Fruit fly (Drosophila melanogaster): ENCODE results near the gene Septin1.

Gene Septin1

DNA sequence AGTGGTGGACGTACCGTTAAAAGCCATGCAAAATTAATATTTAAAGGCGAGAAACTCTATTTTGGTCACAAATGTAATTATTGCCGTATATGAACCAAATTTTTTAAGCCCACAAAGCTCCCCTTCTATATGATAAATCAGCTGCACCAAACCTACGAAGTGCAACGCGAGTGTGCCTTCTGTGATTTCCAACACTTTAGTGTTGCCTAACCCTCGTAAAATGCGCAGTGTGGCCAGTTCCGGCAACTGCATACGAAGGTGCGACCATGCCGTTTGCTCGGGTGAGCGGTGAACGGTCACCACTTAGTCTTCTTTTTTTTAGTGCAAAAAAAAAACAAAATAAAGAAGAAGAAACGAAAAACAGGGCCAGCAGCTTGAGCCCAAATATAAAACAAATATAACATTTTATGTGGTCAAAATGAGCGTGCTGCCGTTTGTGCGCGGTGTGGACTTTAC, 18.6 kb upstream of the Septin1 start, which contains the start of the genes tty and fliI (continued):
- TF ChIP-seq CG31441 (GFP tag; IDR thresholded peaks at IDR 0.05) (peak; percentile 73), Nf-YA (GFP tag; IDR thresholded peaks at IDR 0.05) (peak; percentile 77; the same call in 1 of the 2 replicates), CG13123 (GFP tag; optimal IDR thresholded peaks at IDR 0.05) (peak; percentile 60), MESR4 (GFP tag; optimal IDR thresholded peaks at IDR 0.05) (peak; percentile 70), slbo (GFP tag; IDR thresholded peaks at IDR 0.05) (peak; percentile 95), scrt (GFP tag; optimal IDR thresholded peaks at IDR 0.05) (peak; percentile 40), hth (optimal IDR thresholded peaks at IDR 0.05) (no peak), CG9609 (GFP tag; optimal IDR thresholded peaks at IDR 0.05) (peak; percentile 84), CG10979 (tag; optimal IDR thresholded peaks at IDR 0.05) (peak; percentile 53), CG15269 (tag; optimal IDR thresholded peaks at IDR 0.05) (peak; percentile 75), CG4617 (GFP tag; optimal IDR thresholded peaks at IDR 0.05; ENCODE audit: borderline replicate concordance) (peak; percentile 63), Bdp1 (GFP tag; optimal IDR thresholded peaks at IDR 0.05) (peak; percentile 79), CG6683 (GFP tag; optimal IDR thresholded peaks at IDR 0.05) (peak; percentile 30), Lpt (GFP tag; optimal IDR thresholded peaks at IDR 0.05) (no peak), CG10209 (GFP tag; optimal IDR thresholded peaks at IDR 0.05) (peak; percentile 82), CG2129 (GFP tag; IDR thresholded peaks at IDR 0.05; ENCODE audit: partially characterized antibody) (no peak), esg (GFP tag; conservative IDR thresholded peaks at IDR 0.05) (peak; percentile 86), CG12071 (GFP tag; optimal IDR thresholded peaks at IDR 0.05) (no peak), row (GFP tag; IDR thresholded peaks at IDR 0.05) (peak; percentile 91), CG32532 (GFP tag; IDR thresholded peaks at IDR 0.05) (peak; percentile 92), ATbp (GFP tag; optimal IDR thresholded peaks at IDR 0.05) (peak; percentile 73), CG12236 (GFP tag; optimal IDR thresholded peaks at IDR 0.05) (peak; percentile 50), ci (GFP tag; IDR thresholded peaks at IDR 0.05) (peak; percentile 95), Sox100B (GFP tag; optimal IDR thresholded peaks at IDR 0.05) (no peak), CG42726 (GFP tag; IDR thresholded peaks at IDR 0.05; ENCODE audit: partially characterized antibody) (0 out of 2 replicates have a peak, but pooled peaks have one; percentile 41), wdn (GFP tag; IDR thresholded peaks at IDR 0.05) (peak; percentile 78), CG16863 (GFP tag; optimal IDR thresholded peaks at IDR 0.05) (peak; percentile 82), NC2β (GFP tag; optimal IDR thresholded peaks at IDR 0.05) (peak; percentile 74), sisA (GFP tag; IDR thresholded peaks at IDR 0.05) (peak; percentile 92), CG3995 (GFP tag; optimal IDR thresholded peaks at IDR 0.05) (peak; percentile 93), CG13624 (GFP tag; optimal IDR thresholded peaks at IDR 0.05) (peak; percentile 79), CG10431 (GFP tag; optimal IDR thresholded peaks at IDR 0.05) (no peak), gt (GFP tag; IDR thresholded peaks at IDR 0.05) (peak; percentile 67), CG5245 (GFP tag; optimal IDR thresholded peaks at IDR 0.05) (peak; percentile 62), gce (GFP tag; IDR thresholded peaks at IDR 0.05) (peak; percentile 80), CG10462 (GFP tag; optimal IDR thresholded peaks at IDR 0.05) (peak; percentile 66), pum (GFP tag; optimal IDR thresholded peaks at IDR 0.05) (peak; percentile 86), CG14860 (GFP tag; IDR thresholded peaks at IDR 0.05; ENCODE audit: partially characterized antibody) (no peak), pzg (GFP tag; optimal IDR thresholded peaks at IDR 0.05) (peak; percentile 89), Drgx (GFP tag; IDR thresholded peaks at IDR 0.05) (peak; percentile 92), da (GFP tag; optimal IDR thresholded peaks at IDR 0.05) (peak; percentile 18), CG30431 (GFP tag; optimal IDR thresholded peaks at IDR 0.05) (peak; percentile 78), CG7372 (GFP tag; IDR thresholded peaks at IDR 0.05) (peak; percentile 83), otp (GFP tag; IDR thresholded peaks at IDR 0.05) (peak; percentile 84), sna (GFP tag; IDR thresholded peaks at IDR 0.05; ENCODE audit: partially characterized antibody) (no peak), CG14050 (GFP tag; IDR thresholded peaks at IDR 0.05) (peak; percentile 83), CG11085 (GFP tag; IDR thresholded peaks at IDR 0.05) (peak; percentile 83), Jarid2 (GFP tag; optimal IDR thresholded peaks at IDR 0.05) (no peak), shn (GFP tag; optimal IDR thresholded peaks at IDR 0.05) (peak; percentile 87), CTCF (GFP tag; optimal IDR thresholded peaks at IDR 0.05) (peak; percentile 35), rib (GFP tag; IDR thresholded peaks at IDR 0.05) (peak; percentile 87), kni (GFP tag; optimal IDR thresholded peaks at IDR 0.05) (no peak), yki (optimal IDR thresholded peaks at IDR 0.05) (no peak)

Measured in whole organism, embryonic.